Worm (Caenorhabditis elegans): ENCODE measurements around the gene best-2.

DNA sequence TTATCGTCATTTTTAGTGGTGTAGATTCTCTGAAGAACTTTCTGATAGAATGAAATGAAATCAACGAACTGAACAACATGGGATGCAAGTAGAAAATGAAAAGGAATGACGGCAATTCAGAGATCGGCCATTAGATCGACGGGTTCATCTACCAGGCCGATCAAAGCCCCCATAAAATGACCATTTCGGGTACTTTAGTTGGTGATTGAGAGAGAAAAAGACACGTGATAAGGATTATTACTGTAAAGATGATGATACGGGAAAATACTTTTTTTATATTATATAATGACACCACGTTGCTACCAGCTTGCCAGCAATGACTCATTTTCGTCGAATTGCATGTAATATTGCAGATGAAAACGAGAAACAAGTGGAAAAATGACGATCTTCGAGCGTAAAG is 3.1 kb downstream of the best-2 start, which contains the start of gene best-1:
- TF ChIP-seq lin-13 (tag; optimal IDR thresholded peaks at IDR 0.05) (no peak), ztf-11 (tag; optimal IDR thresholded peaks at IDR 0.05) (no peak), M03D4.4 (tag; optimal IDR thresholded peaks at IDR 0.05) (no peak), nhr-76 (tag; optimal IDR thresholded peaks at IDR 0.05) (no peak), unc-120 (tag; optimal IDR thresholded peaks at IDR 0.05; ENCODE audit: poor library complexity, severe bottlenecking) (no peak), mep-1 (tag; optimal IDR thresholded peaks at IDR 0.05) (no peak), elt-3 (tag; optimal IDR thresholded peaks at IDR 0.05) (no peak), sem-2 (GFP tag; optimal IDR thresholded peaks at IDR 0.05) (no peak), blmp-1 (tag; optimal IDR thresholded peaks at IDR 0.05) (no peak), tbx-8 (GFP tag; optimal IDR thresholded peaks at IDR 0.05) (no peak), bed-3 (GFP tag; optimal IDR thresholded peaks at IDR 0.05) (no peak), nhr-237 (tag; optimal IDR thresholded peaks at IDR 0.05) (no peak), hlh-1 (tag; optimal IDR thresholded peaks at IDR 0.05) (no peak)

Measured in whole organism, mixed stage, embryonic.